Worm (Caenorhabditis elegans) whole organism, early embryonic: Measurements from ENCODE around the gene rab-30.

Experiments
- ama-1 ChIP-seq: fragments of 150-350 bp; optimal IDR thresholded peaks from 2 replicates; lab custom pipeline; 2014
- flt-1 ChIP-seq: fragments of 200-800 bp; sonication (Bioruptor generic); IDR thresholded peaks from 2 replicates; pipeline ENCODE4 v1.3.6; 2022; ENCODE audit warnings: missing genetic modification characterization, missing compliant biosample characterization
- pes-1 ChIP-seq: fragments of 200-800 bp; sonication (Bioruptor generic); IDR thresholded peaks from 2 replicates; pipeline ENCODE4 v1.3.6; 2022; ENCODE audit warnings: missing genetic modification reagents, missing genetic modification characterization, missing compliant biosample characterization
- tbx-11 ChIP-seq: fragments of 200-800 bp; sonication (Bioruptor generic); IDR thresholded peaks from 2 replicates; pipeline ENCODE4 v1.3.6; 2022; ENCODE audit warnings: missing genetic modification characterization, missing compliant biosample characterization

ce11 chrIII:10527446-10527845 is 33.0 kb upstream of the rab-30 start:
- no peak for TF ChIP-seq ama-1
- no peak for TF ChIP-seq flt-1 (GFP tag; lab: Robert Waterston, UW)
- TF ChIP-seq pes-1 (GFP tag; lab: Robert Waterston, UW), result no peak
- TF ChIP-seq tbx-11 (GFP tag; lab: Robert Waterston, UW), result no peak
